Fruit fly (Drosophila melanogaster): ENCODE data around the gene CG17917.

CG17917 gene

DNA sequence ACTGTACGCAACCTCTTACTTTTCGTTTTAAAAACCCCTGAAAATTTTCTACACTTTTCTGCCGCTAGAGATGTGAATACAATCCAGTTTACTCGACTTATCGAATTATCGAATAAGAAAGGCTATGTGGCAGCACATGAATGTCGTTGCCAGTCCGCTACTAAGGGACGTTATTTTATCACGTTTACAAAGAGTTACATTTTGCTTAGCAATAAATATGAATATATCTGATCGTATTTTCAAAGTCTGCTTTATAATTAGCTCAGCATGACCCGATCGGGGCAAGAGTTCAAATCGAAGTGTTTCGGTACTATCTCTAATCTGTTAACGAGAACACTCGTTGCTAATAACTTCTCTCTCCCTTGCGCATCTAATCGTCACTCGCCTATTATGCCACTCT is 26.3 kb downstream of the CG17917 start, which contains the start of gene CG42724 (continued):
- TF ChIP-seq CG4617 (GFP tag; optimal IDR thresholded peaks at IDR 0.05; ENCODE audit: borderline replicate concordance) (peak; percentile 89), HmgZ (tag; optimal IDR thresholded peaks at IDR 0.05) (peak; percentile 59), shn (GFP tag; optimal IDR thresholded peaks at IDR 0.05) (peak; percentile 68), br (optimal IDR thresholded peaks at IDR 0.05) (no peak), CG3995 (GFP tag; optimal IDR thresholded peaks at IDR 0.05) (peak; percentile 92), CG10565 (GFP tag; optimal IDR thresholded peaks at IDR 0.05) (no peak), Opbp (GFP tag; IDR thresholded peaks at IDR 0.05; ENCODE audit: partially characterized antibody) (no peak), CG11456 (GFP tag; IDR thresholded peaks at IDR 0.05) (peak; percentile 72), CG6254 (GFP tag; optimal IDR thresholded peaks at IDR 0.05) (no peak), gsb (GFP tag; IDR thresholded peaks at IDR 0.05) (peak; percentile 43; the same call in 1 of the 2 replicates), CG32532 (GFP tag; IDR thresholded peaks at IDR 0.05) (peak; percentile 68), inv (GFP tag; IDR thresholded peaks at IDR 0.05; ENCODE audit: partially characterized antibody) (0 out of 2 replicates have a peak, but pooled peaks have one; percentile 28), dpn (GFP tag; optimal IDR thresholded peaks at IDR 0.05) (peak; percentile 73 to 77), tx (GFP tag; optimal IDR thresholded peaks at IDR 0.05) (peak; percentile 62), CG7556 (GFP tag; optimal IDR thresholded peaks at IDR 0.05) (no peak), hkb (optimal IDR thresholded peaks at IDR 0.05) (peak; percentile 42), hkb (GFP tag; IDR thresholded peaks at IDR 0.05) (no peak), CG18476 (GFP tag; optimal IDR thresholded peaks at IDR 0.05) (no peak), TFAM (GFP tag; optimal IDR thresholded peaks at IDR 0.05) (no peak), D (optimal IDR thresholded peaks at IDR 0.05) (peak; percentile 72), D (GFP tag; optimal IDR thresholded peaks at IDR 0.05) (no peak), Ssrp (tag; optimal IDR thresholded peaks at IDR 0.05) (no peak), CG4424 (GFP tag; optimal IDR thresholded peaks at IDR 0.05) (peak; percentile 19), vfl (GFP tag; optimal IDR thresholded peaks at IDR 0.05) (peak; percentile 37), CG9932 (GFP tag; IDR thresholded peaks at IDR 0.05) (peak; percentile 76), CG6791 (GFP tag; IDR thresholded peaks at IDR 0.05; ENCODE audit: partially characterized antibody) (0 out of 3 replicates have a peak, but pooled peaks have one; percentile 43), Stat92E (GFP tag; optimal IDR thresholded peaks at IDR 0.05) (no peak), Kr (GFP tag; optimal IDR thresholded peaks at IDR 0.05) (no peak), CG11560 (tag; IDR thresholded peaks at IDR 0.05) (peak; percentile 99), fru (optimal IDR thresholded peaks at IDR 0.05) (peak; percentile 60), otp (GFP tag; IDR thresholded peaks at IDR 0.05) (peak; percentile 49; the same call in 1 of the 3 replicates), Camta (GFP tag; optimal IDR thresholded peaks at IDR 0.05) (peak; percentile 78), CG12104 (GFP tag; optimal IDR thresholded peaks at IDR 0.05) (no peak), CG14441 (GFP tag; IDR thresholded peaks at IDR 0.05) (peak; percentile 50), Dref (GFP tag; IDR thresholded peaks at IDR 0.05) (peak; percentile 79), Vsx1 (GFP tag; optimal IDR thresholded peaks at IDR 0.05) (no peak), CG9817 (tag; optimal IDR thresholded peaks at IDR 0.05) (peak; percentile 62), Mes4 (GFP tag; optimal IDR thresholded peaks at IDR 0.05) (peak; percentile 47), Meics (GFP tag; optimal IDR thresholded peaks at IDR 0.05) (peak; percentile 100), CG14710 (tag; optimal IDR thresholded peaks at IDR 0.05) (no peak), prd (optimal IDR thresholded peaks at IDR 0.05) (no peak), prd (GFP tag; IDR thresholded peaks at IDR 0.05) (peak; percentile 78), CG17912 (GFP tag; optimal IDR thresholded peaks at IDR 0.05) (no peak), CG11723 (GFP tag; optimal IDR thresholded peaks at IDR 0.05) (no peak), ind (GFP tag; optimal IDR thresholded peaks at IDR 0.05) (peak; percentile 65), Hr51 (GFP tag; optimal IDR thresholded peaks at IDR 0.05) (peak in 1 of 2 experiments; percentile 58), CG13775 (GFP tag; optimal IDR thresholded peaks at IDR 0.05) (peak; percentile 36), CG6765 (GFP tag; optimal IDR thresholded peaks at IDR 0.05) (no peak), Lim3 (GFP tag; IDR thresholded peaks at IDR 0.05) (no peak), Ravus (GFP tag; IDR thresholded peaks at IDR 0.05) (no peak), CG6813 (GFP tag; optimal IDR thresholded peaks at IDR 0.05) (no peak), Neu2 (GFP tag; optimal IDR thresholded peaks at IDR 0.05; ENCODE audit: borderline replicate concordance) (no peak)
